Fruit fly (Drosophila melanogaster) whole organism, embryonic: ENCODE results near the gene Gr9a.
A peak's percentile ranks its signal among the peaks of the same experiment; 100 is the strongest.

Experiments
- Asciz ChIP-seq: fragments of 200-800 bp; sonication (Bioruptor generic); optimal IDR thresholded peaks from 2 replicates; lab custom pipeline; 2017; ENCODE audit warnings: missing biosample characterization, mild to moderate bottlenecking, missing genetic modification characterization, missing genetic modification reagents
- CG10267 ChIP-seq: fragments of 200-800 bp; sonication (Bioruptor generic); optimal IDR thresholded peaks from 2 replicates; lab custom pipeline; 2018; ENCODE audit warnings: missing biosample characterization, mild to moderate bottlenecking, missing genetic modification characterization, moderate library complexity
- CG10431 ChIP-seq: fragments of 200-800 bp; sonication (Bioruptor generic); optimal IDR thresholded peaks from 3 replicates; lab custom pipeline; 2018; ENCODE audit warnings: missing biosample characterization, mild to moderate bottlenecking, missing genetic modification characterization
- CG11398 ChIP-seq: fragments of 200-800 bp; sonication (Bioruptor generic); optimal IDR thresholded peaks from 2 replicates; lab custom pipeline; 2016; ENCODE audit warnings: missing biosample characterization, missing genetic modification characterization
- CG12071 ChIP-seq: fragments of 200-800 bp; sonication (Bioruptor generic); optimal IDR thresholded peaks from 3 replicates; lab custom pipeline; 2018; ENCODE audit warnings: missing biosample characterization, mild to moderate bottlenecking, missing genetic modification characterization
- CG12942 ChIP-seq: fragments of 200-800 bp; sonication (Bioruptor generic); optimal IDR thresholded peaks from 3 replicates; lab custom pipeline; 2016; ENCODE audit warnings: missing biosample characterization, missing genetic modification characterization
- CG13123 ChIP-seq: fragments of 200-800 bp; sonication (Bioruptor generic); optimal IDR thresholded peaks from 2 replicates; lab custom pipeline; 2016; ENCODE audit warnings: missing biosample characterization, missing genetic modification characterization
- CG13894 ChIP-seq: fragments of 200-800 bp; sonication (Bioruptor generic); optimal IDR thresholded peaks from 3 replicates; lab custom pipeline; 2018; ENCODE audit warnings: missing biosample characterization, mild to moderate bottlenecking, missing genetic modification characterization, moderate library complexity
- CG14441 ChIP-seq: fragments of 200-800 bp; sonication (Bioruptor generic); IDR thresholded peaks from 2 replicates; pipeline ENCODE4 v1.3.6; 2022; ENCODE audit warnings: missing biosample characterization, missing genetic modification characterization
- CG16863 ChIP-seq: fragments of 200-800 bp; sonication (Bioruptor generic); optimal IDR thresholded peaks from 3 replicates; lab custom pipeline; 2016; ENCODE audit warnings: missing biosample characterization, missing genetic modification characterization
- CG1792 ChIP-seq: fragments of 200-800 bp; sonication (Bioruptor generic); optimal IDR thresholded peaks from 2 replicates; lab custom pipeline; 2016; ENCODE audit warnings: missing biosample characterization, missing genetic modification characterization
- CG3065 ChIP-seq: fragments of 200-800 bp; sonication (Bioruptor generic); optimal IDR thresholded peaks from 2 replicates; lab custom pipeline; 2016; ENCODE audit warnings: missing biosample characterization, missing genetic modification characterization
- CG33557 ChIP-seq: fragments of 200-800 bp; sonication (Bioruptor generic); optimal IDR thresholded peaks from 2 replicates; lab custom pipeline; 2019; ENCODE audit warnings: missing biosample characterization, mild to moderate bottlenecking, missing genetic modification characterization, moderate library complexity
- CG4282 ChIP-seq: fragments of 200-800 bp; sonication (Bioruptor generic); optimal IDR thresholded peaks from 2 replicates; lab custom pipeline; 2016; ENCODE audit warnings: missing biosample characterization, missing genetic modification characterization
- CG5180 ChIP-seq: fragments of 200-800 bp; sonication (Bioruptor generic); optimal IDR thresholded peaks from 3 replicates; lab custom pipeline; 2017; ENCODE audit warnings: missing biosample characterization, missing genetic modification characterization, mild to moderate bottlenecking, moderate library complexity, missing genetic modification reagents
- CG5953 ChIP-seq: fragments of 200-800 bp; sonication (Bioruptor generic); IDR thresholded peaks from 2 replicates; pipeline ENCODE4 v1.3.6; 2022; ENCODE audit warnings: missing biosample characterization, missing genetic modification characterization
- CG6254 ChIP-seq: fragments of 200-800 bp; sonication (Bioruptor generic); optimal IDR thresholded peaks from 3 replicates; lab custom pipeline; 2017; ENCODE audit warnings: mild to moderate bottlenecking, missing biosample characterization, missing genetic modification reagents, missing genetic modification characterization
- CG6791 ChIP-seq: fragments of 200-800 bp; sonication (Bioruptor generic); IDR thresholded peaks from 3 replicates; pipeline ENCODE4 v1.3.6; 2022; ENCODE audit warnings: missing biosample characterization, missing genetic modification characterization; ENCODE audit not compliant: partially characterized antibody
- CG7556 ChIP-seq: fragments of 200-800 bp; sonication (Bioruptor generic); optimal IDR thresholded peaks from 2 replicates; lab custom pipeline; 2017; ENCODE audit warnings: missing biosample characterization, mild to moderate bottlenecking, missing genetic modification characterization
- CG9215 ChIP-seq: fragments of 200-800 bp; sonication (Bioruptor generic); IDR thresholded peaks from 2 replicates; pipeline ENCODE4 v1.3.6; 2022; ENCODE audit warnings: missing biosample characterization, missing genetic modification characterization
- Dp ChIP-seq: fragments of 200-800 bp; sonication (Bioruptor generic); optimal IDR thresholded peaks from 2 replicates; lab custom pipeline; 2018; ENCODE audit warnings: missing biosample characterization, mild to moderate bottlenecking, missing genetic modification characterization, moderate library complexity
- Drgx ChIP-seq: fragments of 200-800 bp; sonication (Bioruptor generic); IDR thresholded peaks from 2 replicates; pipeline ENCODE4 v1.3.6; 2022; ENCODE audit warnings: missing biosample characterization, missing genetic modification characterization
- Hand ChIP-seq: fragments of 200-800 bp; sonication (Bioruptor generic); optimal IDR thresholded peaks from 2 replicates; lab custom pipeline; 2017; ENCODE audit warnings: mild to moderate bottlenecking, missing biosample characterization, missing genetic modification reagents, missing genetic modification characterization
- Hr3 ChIP-seq: fragments of 200-800 bp; sonication (Bioruptor generic); optimal IDR thresholded peaks from 3 replicates; lab custom pipeline; 2016; ENCODE audit warnings: missing biosample characterization, missing genetic modification characterization
- Jarid2 ChIP-seq: fragments of 200-800 bp; sonication (Bioruptor generic); optimal IDR thresholded peaks from 3 replicates; lab custom pipeline; 2017; ENCODE audit warnings: mild to moderate bottlenecking, missing biosample characterization, missing genetic modification reagents, missing genetic modification characterization
- NFAT ChIP-seq: fragments of 200-800 bp; sonication (Bioruptor generic); IDR thresholded peaks from 2 replicates; pipeline ENCODE4 v1.3.6; 2022; ENCODE audit warnings: missing biosample characterization, missing genetic modification characterization
- ato ChIP-seq: fragments of 200-800 bp; sonication (Bioruptor generic); IDR thresholded peaks from 2 replicates; pipeline ENCODE4 v1.3.6; 2022; ENCODE audit warnings: missing biosample characterization, missing genetic modification characterization; ENCODE audit not compliant: partially characterized antibody
- bigmax ChIP-seq: fragments of 200-800 bp; sonication (Bioruptor generic); optimal IDR thresholded peaks from 2 replicates; lab custom pipeline; 2018; ENCODE audit warnings: missing biosample characterization, mild to moderate bottlenecking, missing genetic modification characterization
- bsh ChIP-seq, 2 experiments: fragments of 200-800 bp; sonication (Bioruptor generic); optimal IDR thresholded peaks; 2 replicates each; lab custom pipeline; 2017 to 2018; ENCODE audit warnings: mild to moderate bottlenecking in 2 of 2, missing biosample characterization in 2 of 2, missing genetic modification characterization in 2 of 2, moderate library complexity in 1 of 2
- ci ChIP-seq: fragments of 200-800 bp; sonication (Bioruptor generic); IDR thresholded peaks from 3 replicates; pipeline ENCODE4 v1.3.6; 2022; ENCODE audit warnings: missing biosample characterization, missing genetic modification characterization
- disco-r ChIP-seq: fragments of 200-800 bp; sonication (Bioruptor generic); optimal IDR thresholded peaks from 2 replicates; lab custom pipeline; 2016; ENCODE audit warnings: missing biosample characterization, missing genetic modification characterization
- dmrt11E ChIP-seq: fragments of 200-800 bp; sonication (Bioruptor generic); optimal IDR thresholded peaks from 3 replicates; lab custom pipeline; 2018; ENCODE audit warnings: missing biosample characterization, mild to moderate bottlenecking, missing genetic modification characterization, moderate library complexity
- eve ChIP-seq, 2 experiments: fragments of >200 bp; optimal IDR thresholded peaks; 2 replicates each; lab custom pipeline; 2017; ENCODE audit warnings: missing biosample characterization in 2 of 2, missing genetic modification characterization in 2 of 2
- fd102C ChIP-seq: fragments of 200-800 bp; sonication (Bioruptor generic); optimal IDR thresholded peaks from 2 replicates; lab custom pipeline; 2018; ENCODE audit warnings: missing biosample characterization, mild to moderate bottlenecking, missing genetic modification characterization, moderate library complexity
- ftz-f1 ChIP-seq: fragments of 200-800 bp; sonication (Bioruptor generic); optimal IDR thresholded peaks from 2 replicates; lab custom pipeline; 2016; ENCODE audit warnings: missing biosample characterization, missing genetic modification characterization
- fu2 ChIP-seq: fragments of 200-800 bp; sonication (Bioruptor generic); optimal IDR thresholded peaks from 2 replicates; lab custom pipeline; 2016; ENCODE audit warnings: missing biosample characterization, missing genetic modification characterization
- gcm ChIP-seq: fragments of 200-800 bp; sonication (Bioruptor generic); optimal IDR thresholded peaks from 2 replicates; lab custom pipeline; 2019; ENCODE audit warnings: missing biosample characterization, mild to moderate bottlenecking, missing genetic modification characterization, moderate library complexity
- gcm2 ChIP-seq: fragments of 200-800 bp; sonication (Bioruptor generic); optimal IDR thresholded peaks from 2 replicates; lab custom pipeline; 2016; ENCODE audit warnings: missing biosample characterization, missing genetic modification characterization
- gt ChIP-seq: fragments of 200-800 bp; sonication (Bioruptor generic); IDR thresholded peaks from 2 replicates; pipeline ENCODE4 v1.3.6; 2022; ENCODE audit warnings: missing biosample characterization, missing genetic modification characterization
- ham ChIP-seq: fragments of 200-800 bp; sonication (Bioruptor generic); IDR thresholded peaks from 2 replicates; pipeline ENCODE4 v1.3.6; 2022; ENCODE audit warnings: missing biosample characterization, missing genetic modification characterization
- insv ChIP-seq, 2 experiments: fragments of 200-800 bp; sonication (Bioruptor generic); optimal IDR thresholded peaks; 3 replicates each; lab custom pipeline; 2016 to 2018; ENCODE audit warnings: missing biosample characterization in 2 of 2, missing genetic modification characterization in 2 of 2
- schlank ChIP-seq: fragments of 200-800 bp; sonication (Bioruptor generic); optimal IDR thresholded peaks from 2 replicates; lab custom pipeline; 2018; ENCODE audit warnings: missing biosample characterization, mild to moderate bottlenecking, missing genetic modification characterization
- seq ChIP-seq: fragments of 200-800 bp; sonication (Bioruptor generic); IDR thresholded peaks from 2 replicates; pipeline ENCODE4 v1.3.6; 2022; ENCODE audit warnings: missing biosample characterization, missing genetic modification characterization
- so ChIP-seq: fragments of 200-800 bp; sonication (Bioruptor generic); IDR thresholded peaks from 3 replicates; pipeline ENCODE4 v1.3.6; 2022; ENCODE audit warnings: missing biosample characterization, missing genetic modification characterization
- stc ChIP-seq: fragments of 200-800 bp; sonication (Bioruptor generic); IDR thresholded peaks from 2 replicates; pipeline ENCODE4 v1.3.6; 2022; ENCODE audit warnings: missing biosample characterization, missing genetic modification characterization
- wor ChIP-seq: fragments of 200-800 bp; sonication (Bioruptor generic); IDR thresholded peaks from 2 replicates; pipeline ENCODE4 v1.3.6; 2022; ENCODE audit warnings: missing biosample characterization, missing genetic modification characterization
- zen ChIP-seq: fragments of 200-800 bp; sonication (Bioruptor generic); optimal IDR thresholded peaks from 3 replicates; lab custom pipeline; 2018; ENCODE audit warnings: missing biosample characterization, mild to moderate bottlenecking, missing genetic modification characterization, moderate library complexity
- zfh1 ChIP-seq: fragments of 200-800 bp; sonication (Bioruptor generic); IDR thresholded peaks from 3 replicates; pipeline ENCODE4 v1.3.6; 2022; ENCODE audit warnings: missing biosample characterization, missing genetic modification characterization

Gr9a gene

DNA sequence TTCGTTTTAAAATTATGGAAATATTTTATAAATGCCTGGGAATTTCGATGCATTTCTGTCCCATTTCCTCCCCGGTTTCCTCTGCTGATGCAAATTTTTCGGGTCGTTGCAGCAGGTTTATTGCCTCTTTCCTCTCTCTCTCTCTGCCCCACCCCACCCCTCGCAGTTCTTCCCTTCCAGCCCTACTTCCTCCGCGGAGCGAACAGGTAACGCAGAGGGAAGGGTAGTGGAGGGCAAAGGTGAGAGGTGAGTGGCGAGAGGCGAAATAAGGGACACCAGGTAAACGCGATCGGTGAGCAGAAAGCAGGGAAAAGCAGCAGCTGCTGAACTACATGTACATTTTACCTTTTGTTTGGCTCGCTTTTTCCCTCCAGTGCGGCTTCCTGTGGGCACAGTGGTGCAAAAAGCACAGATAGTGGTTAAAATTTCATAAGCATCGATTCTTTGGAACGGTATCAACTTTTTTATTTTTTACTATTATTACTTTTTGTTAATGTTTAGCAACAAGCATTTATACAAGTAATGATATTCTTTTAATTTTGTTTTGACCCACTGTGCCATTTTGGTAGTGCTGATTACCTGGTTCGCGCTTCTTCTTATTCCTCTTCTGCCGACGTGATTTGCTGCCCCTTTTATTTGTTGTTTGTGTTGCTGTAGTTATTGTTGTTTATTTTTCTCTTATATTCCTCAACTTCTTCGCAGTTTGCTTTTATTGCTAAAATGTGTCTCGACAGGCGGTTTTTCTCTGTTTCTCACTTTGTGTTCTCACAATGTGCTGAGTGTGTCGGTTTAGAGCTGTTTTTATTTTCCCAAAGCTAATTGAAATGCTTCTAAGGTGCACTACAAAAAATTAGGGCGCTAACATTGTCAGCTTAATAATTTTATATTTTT, 26.8 kb downstream of the Gr9a start:
- TF ChIP-seq zfh1 (GFP tag; lab: Robert Waterston, UW) (peak; percentile 89), CG13894 (tag; lab: Kevin White, UChicago) (no peak), fu2 (GFP tag; lab: Kevin White, UChicago) (no peak), CG9215 (peak; percentile 29; the same call in 1 of the 2 replicates), gcm (GFP tag; lab: Kevin White, UChicago) (peak; percentile 55), Hr3 (GFP tag; lab: Kevin White, UChicago) (peak; percentile 47), ci (GFP tag; lab: Robert Waterston, UW) (peak; percentile 68; the same call in 2 of the 3 replicates), CG1792 (GFP tag; lab: Kevin White, UChicago) (peak; percentile 1), schlank (tag; lab: Kevin White, UChicago) (no peak), CG12071 (GFP tag; lab: Kevin White, UChicago) (no peak), Hand (GFP tag; lab: Kevin White, UChicago) (no peak), NFAT (GFP tag; lab: Robert Waterston, UW) (no peak), CG5180 (no peak), CG4282 (peak; percentile 50), CG16863 (GFP tag; lab: Kevin White, UChicago) (no peak), eve (GFP tag; optimal IDR thresholded peaks at IDR 0.05; lab: Kevin White, UChicago) (peak in 1 of 2 experiments; percentile 9), CG10267 (tag; lab: Kevin White, UChicago) (peak; percentile 68), gt (no peak), ato (GFP tag; lab: Robert Waterston, UW) (no peak), ham (GFP tag; lab: Robert Waterston, UW) (no peak), CG14441 (peak; percentile 63; the same call in 1 of the 2 replicates), CG6791 (GFP tag; lab: Robert Waterston, UW) (no peak; the same call in 2 of the 3 replicates), fd102C (GFP tag; lab: Kevin White, UChicago) (peak; percentile 72), CG6254 (GFP tag; lab: Kevin White, UChicago) (peak; percentile 59), Dp (no peak), CG33557 (GFP tag; lab: Kevin White, UChicago) (peak; percentile 56), Drgx (peak; percentile 51), bsh (GFP tag; optimal IDR thresholded peaks at IDR 0.05; lab: Kevin White, UChicago) (peak; percentile 36 to 75), zen (tag; lab: Kevin White, UChicago) (peak; percentile 87), seq (GFP tag; lab: Robert Waterston, UW) (peak; percentile 66), CG12942 (GFP tag; lab: Kevin White, UChicago) (peak; percentile 33), insv (GFP tag; optimal IDR thresholded peaks at IDR 0.05; lab: Kevin White, UChicago) (no peak), CG10431 (GFP tag; lab: Kevin White, UChicago) (peak; percentile 55), CG7556 (GFP tag; lab: Kevin White, UChicago) (peak; percentile 65), Asciz (GFP tag; lab: Kevin White, UChicago) (peak; percentile 26), bigmax (GFP tag; lab: Kevin White, UChicago) (no peak), ftz-f1 (GFP tag; lab: Kevin White, UChicago) (no peak), disco-r (GFP tag; lab: Kevin White, UChicago) (no peak), gcm2 (GFP tag; lab: Kevin White, UChicago) (no peak), wor (peak; percentile 34; the same call in 1 of the 2 replicates), Jarid2 (no peak), CG11398 (GFP tag; lab: Kevin White, UChicago) (no peak), stc (peak; percentile 55; the same call in 1 of the 2 replicates), CG3065 (GFP tag; lab: Kevin White, UChicago) (peak; percentile 11), dmrt11E (tag; lab: Kevin White, UChicago) (peak; percentile 83), CG5953 (no peak), so (GFP tag; lab: Robert Waterston, UW) (0 out of 3 replicates have a peak, but pooled peaks have one; percentile 46), CG13123 (no peak)
